Worm (Caenorhabditis elegans): ENCODE data around the gene cyn-16.

DNA sequence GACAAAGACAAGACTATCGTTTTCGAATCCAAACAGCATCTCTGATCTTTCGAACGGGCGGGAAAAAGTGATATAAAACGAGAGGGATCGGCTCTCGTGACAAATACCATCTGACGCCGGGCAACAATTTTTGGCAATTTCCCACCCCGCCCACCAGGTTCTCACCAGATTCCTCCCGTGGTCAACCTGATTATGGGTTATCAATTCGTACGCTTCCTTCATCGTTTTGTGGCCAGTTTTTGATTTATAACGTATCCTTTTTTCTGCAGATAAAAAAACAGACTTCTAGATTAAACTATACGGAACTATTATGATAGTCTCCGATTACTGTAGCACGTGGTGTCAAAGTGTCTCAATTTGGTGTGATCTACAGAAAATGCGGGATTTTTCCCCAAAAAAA lies 16.4 kb upstream of the cyn-16 start:
- TF ChIP-seq nhr-77 (tag; optimal IDR thresholded peaks at IDR 0.05) (no peak), zag-1 (tag; optimal IDR thresholded peaks at IDR 0.05) (no peak), ztf-4 (tag; optimal IDR thresholded peaks at IDR 0.05) (peak; percentile 19), ztf-11 (tag; optimal IDR thresholded peaks at IDR 0.05) (no peak), mdl-1 (tag; optimal IDR thresholded peaks at IDR 0.05) (no peak), ceh-82 (tag; optimal IDR thresholded peaks at IDR 0.05) (no peak)
